Fruit fly (Drosophila melanogaster): ENCODE data around the gene NUCB1.

NUCB1 gene

dm6 chr3L:17804511-17804910, 2.4 kb upstream of the NUCB1 start, which contains the start of gene ais (continued):
- TF ChIP-seq CG11456 (GFP tag; IDR thresholded peaks at IDR 0.05) (no peak), CG33213 (GFP tag; optimal IDR thresholded peaks at IDR 0.05) (no peak), CG12942 (GFP tag; optimal IDR thresholded peaks at IDR 0.05) (no peak), br (optimal IDR thresholded peaks at IDR 0.05) (no peak), sc (optimal IDR thresholded peaks at IDR 0.05) (no peak), sc (GFP tag; optimal IDR thresholded peaks at IDR 0.05) (no peak), CG12769 (tag; optimal IDR thresholded peaks at IDR 0.05) (no peak), dmrt11E (tag; optimal IDR thresholded peaks at IDR 0.05) (no peak), CG11504 (tag; optimal IDR thresholded peaks at IDR 0.05) (no peak), CG10959 (GFP tag; IDR thresholded peaks at IDR 0.05) (no peak), Ptx1 (GFP tag; IDR thresholded peaks at IDR 0.05) (no peak), Myb (GFP tag; optimal IDR thresholded peaks at IDR 0.05) (peak; percentile 32), ash1 (GFP tag; optimal IDR thresholded peaks at IDR 0.05) (no peak), CG7745 (tag; optimal IDR thresholded peaks at IDR 0.05) (no peak), Ravus (GFP tag; IDR thresholded peaks at IDR 0.05) (no peak), ap (GFP tag; IDR thresholded peaks at IDR 0.05) (no peak), ERR (GFP tag; optimal IDR thresholded peaks at IDR 0.05) (no peak), Usf (GFP tag; optimal IDR thresholded peaks at IDR 0.05) (no peak), sima (GFP tag; optimal IDR thresholded peaks at IDR 0.05) (no peak), CG13287 (GFP tag; IDR thresholded peaks at IDR 0.05; ENCODE audit: partially characterized antibody) (no peak), CG18262 (tag; optimal IDR thresholded peaks at IDR 0.05) (no peak), Dbx (GFP tag; IDR thresholded peaks at IDR 0.05) (no peak), Antp (GFP tag; optimal IDR thresholded peaks at IDR 0.05) (no peak), CG2120 (GFP tag; optimal IDR thresholded peaks at IDR 0.05) (peak; percentile 50), al (GFP tag; IDR thresholded peaks at IDR 0.05) (no peak), CG11093 (GFP tag; IDR thresholded peaks at IDR 0.05) (no peak), CG13424 (tag; optimal IDR thresholded peaks at IDR 0.05) (peak; percentile 32), sd (tag; optimal IDR thresholded peaks at IDR 0.05) (no peak), caup (GFP tag; optimal IDR thresholded peaks at IDR 0.05; ENCODE audit: severe bottlenecking) (no peak), odd (GFP tag; optimal IDR thresholded peaks at IDR 0.05) (no peak), CG4854 (GFP tag; optimal IDR thresholded peaks at IDR 0.05) (no peak), cas (GFP tag; IDR thresholded peaks at IDR 0.05) (no peak), eve (GFP tag; optimal IDR thresholded peaks at IDR 0.05) (no peak), rib (GFP tag; IDR thresholded peaks at IDR 0.05) (no peak), CG2678 (tag; optimal IDR thresholded peaks at IDR 0.05) (no peak), slbo (GFP tag; IDR thresholded peaks at IDR 0.05) (peak; percentile 70), Scr (GFP tag; IDR thresholded peaks at IDR 0.05; ENCODE audit: partially characterized antibody) (no peak), pita (GFP tag; optimal IDR thresholded peaks at IDR 0.05) (no peak), CG7357 (GFP tag; IDR thresholded peaks at IDR 0.05) (no peak), CG9797 (GFP tag; optimal IDR thresholded peaks at IDR 0.05) (no peak), Asciz (GFP tag; optimal IDR thresholded peaks at IDR 0.05) (no peak), CG31224 (GFP tag; IDR thresholded peaks at IDR 0.05) (no peak), maf-S (GFP tag; optimal IDR thresholded peaks at IDR 0.05) (no peak), ken (GFP tag; IDR thresholded peaks at IDR 0.05) (no peak), MESR4 (GFP tag; optimal IDR thresholded peaks at IDR 0.05) (peak; percentile 18), CG16813 (GFP tag; IDR thresholded peaks at IDR 0.05; ENCODE audit: partially characterized antibody) (0 out of 3 replicates have a peak, but pooled peaks have one; percentile 9), CG17568 (GFP tag; optimal IDR thresholded peaks at IDR 0.05) (no peak), crol (GFP tag; IDR thresholded peaks at IDR 0.05) (no peak), C15 (GFP tag; IDR thresholded peaks at IDR 0.05) (no peak), Six4 (GFP tag; optimal IDR thresholded peaks at IDR 0.05) (no peak), B-H1 (GFP tag; IDR thresholded peaks at IDR 0.05) (no peak), CG7839 (tag; optimal IDR thresholded peaks at IDR 0.05) (peak; percentile 14), Elba2 (GFP tag; optimal IDR thresholded peaks at IDR 0.05) (no peak)

Data from whole organism, embryonic.